Fruit fly (Drosophila melanogaster) whole organism: ENCODE results near the gene Syx5.

Experiments
- psq ChIP-seq: fragments of >200 bp; optimal IDR thresholded peaks from 2 replicates; lab custom pipeline; 2017
- usp ChIP-seq: fragments of >200 bp; optimal IDR thresholded peaks from 2 replicates; lab custom pipeline; 2017; ENCODE audit warnings: missing biosample characterization, missing genetic modification characterization, mixed read lengths

- TF ChIP-seq usp (GFP tag; lab: Kevin White, UChicago): no peak
- TF ChIP-seq psq: no peak
Observed at dm6 chr2L:16321209-16321608, 14.1 kb downstream of the Syx5 start.
